Worm (Caenorhabditis elegans) whole organism, early embryonic: Measurements from ENCODE around the gene srz-12.
"Not testable (repeated sequence)": the region's sequence is repeated elsewhere in the genome, so short reads cannot be mapped to it uniquely, and the experiment has no call there.

Experiments used
- B0310.2 ChIP-seq: sonication (generic microtip); optimal IDR thresholded peaks from 2 replicates; lab custom pipeline; 2016; ENCODE audit warnings: mild to moderate bottlenecking, missing genetic modification characterization, missing compliant biosample characterization
- F13C5.2 ChIP-seq: sonication (generic microtip); optimal IDR thresholded peaks from 2 replicates; lab custom pipeline; 2017; ENCODE audit warnings: mild to moderate bottlenecking, missing genetic modification characterization, inconsistent platforms, missing compliant biosample characterization
- aly-1 ChIP-seq: sonication (generic microtip); optimal IDR thresholded peaks from 2 replicates; lab custom pipeline; 2016; ENCODE audit warnings: missing genetic modification characterization, missing compliant biosample characterization
- ama-1 ChIP-seq: fragments of 150-350 bp; optimal IDR thresholded peaks from 2 replicates; lab custom pipeline; 2014
- ceh-13 ChIP-seq: fragments of 200-800 bp; sonication (Bioruptor generic); optimal IDR thresholded peaks from 2 replicates; lab custom pipeline; 2018; ENCODE audit warnings: mild to moderate bottlenecking, missing genetic modification characterization, missing compliant biosample characterization
- ceh-36 ChIP-seq: sonication (generic microtip); optimal IDR thresholded peaks from 2 replicates; lab custom pipeline; 2016; ENCODE audit warnings: missing genetic modification characterization, inconsistent platforms, missing compliant biosample characterization
- ets-7 ChIP-seq: sonication (generic microtip); optimal IDR thresholded peaks from 2 replicates; lab custom pipeline; 2016; ENCODE audit warnings: missing genotype, missing genetic modification characterization, missing compliant biosample characterization
- flt-1 ChIP-seq: fragments of 200-800 bp; sonication (Bioruptor generic); IDR thresholded peaks from 2 replicates; pipeline ENCODE4 v1.3.6; 2022; ENCODE audit warnings: missing genetic modification characterization, missing compliant biosample characterization
- hmbx-1 ChIP-seq: sonication (generic microtip); optimal IDR thresholded peaks from 2 replicates; lab custom pipeline; 2016; ENCODE audit warnings: mild to moderate bottlenecking, missing genetic modification characterization, missing compliant biosample characterization
- hmg-4 ChIP-seq: fragments of 200-800 bp; sonication (Bioruptor generic); optimal IDR thresholded peaks from 2 replicates; lab custom pipeline; 2018; ENCODE audit warnings: mild to moderate bottlenecking, missing genetic modification characterization, missing compliant biosample characterization
- hnd-1 ChIP-seq: sonication (generic microtip); optimal IDR thresholded peaks from 2 replicates; lab custom pipeline; 2016; ENCODE audit warnings: missing genetic modification characterization, missing compliant biosample characterization
- pes-1 ChIP-seq: fragments of 200-800 bp; sonication (Bioruptor generic); IDR thresholded peaks from 2 replicates; pipeline ENCODE4 v1.3.6; 2022; ENCODE audit warnings: missing genetic modification reagents, missing genetic modification characterization, missing compliant biosample characterization
- scrt-1 ChIP-seq: fragments of 200-800 bp; sonication (Bioruptor generic); IDR thresholded peaks from 2 replicates; pipeline ENCODE4 v1.3.6; 2022; ENCODE audit warnings: missing genetic modification characterization, missing compliant biosample characterization
- sea-1 ChIP-seq: fragments of 200-800 bp; sonication (Bioruptor generic); conservative IDR thresholded peaks from 2 replicates; pipeline ENCODE4 v1.3.6; 2022; ENCODE audit warnings: missing genetic modification characterization, missing compliant biosample characterization
- tbx-11 ChIP-seq: fragments of 200-800 bp; sonication (Bioruptor generic); IDR thresholded peaks from 2 replicates; pipeline ENCODE4 v1.3.6; 2022; ENCODE audit warnings: missing genetic modification characterization, missing compliant biosample characterization
- tbx-37 ChIP-seq: fragments of 200-800 bp; sonication (Bioruptor generic); conservative IDR thresholded peaks from 2 replicates; pipeline ENCODE4 v1.3.6; 2022; ENCODE audit warnings: missing genetic modification reagents, missing genetic modification characterization, missing compliant biosample characterization
- tra-4 ChIP-seq: sonication (generic microtip); optimal IDR thresholded peaks from 2 replicates; lab custom pipeline; 2017; ENCODE audit warnings: missing genetic modification characterization, missing compliant biosample characterization

srz-12 gene

ce11 chrV:15824866-15825265 is 37.6 kb downstream of the srz-12 start, which contains the start of gene srbc-50:
srbc-50 (minus strand) TSS chrV:15824966.
- TF ChIP-seq hnd-1: no peak
- no peak for TF ChIP-seq sea-1
- no peak for TF ChIP-seq ceh-36 (tag; lab: Kevin White, UChicago)
- no peak for TF ChIP-seq tbx-11 (GFP tag; lab: Robert Waterston, UW)
- TF ChIP-seq F13C5.2 (tag; lab: Kevin White, UChicago): no peak
- TF ChIP-seq ceh-13 (GFP tag; lab: Kevin White, UChicago): no peak
- TF ChIP-seq flt-1 (GFP tag; lab: Robert Waterston, UW): no peak
- no peak for TF ChIP-seq B0310.2 (tag; lab: Kevin White, UChicago)
- TF ChIP-seq hmg-4 (GFP tag; lab: Kevin White, UChicago): no peak
- no peak for TF ChIP-seq ets-7 (tag; lab: Kevin White, UChicago)
- TF ChIP-seq scrt-1 (GFP tag; lab: Robert Waterston, UW): no peak
- TF ChIP-seq tra-4 (tag; lab: Kevin White, UChicago): no peak
- TF ChIP-seq pes-1 (GFP tag; lab: Robert Waterston, UW): no peak
- no peak for TF ChIP-seq ama-1 (lab: Kevin White, UChicago)
- TF ChIP-seq tbx-37 (GFP tag; lab: Robert Waterston, UW): no peak
- no peak for TF ChIP-seq hmbx-1
- no peak for TF ChIP-seq aly-1 (tag; lab: Kevin White, UChicago)

ce11 chrV:15821398-15821797 is 41.1 kb downstream of the srz-12 start, which contains the start of gene srbc-49:
srbc-49 (plus strand) TSS chrV:15821698.
- TF ChIP-seq ama-1 (lab: Kevin White, UChicago): no peak
- no peak for TF ChIP-seq ceh-13 (GFP tag; lab: Kevin White, UChicago)
- TF ChIP-seq flt-1 (GFP tag; lab: Robert Waterston, UW): no peak
- TF ChIP-seq hmg-4 (GFP tag; lab: Kevin White, UChicago): no peak
- no peak for TF ChIP-seq hmbx-1
- no peak for TF ChIP-seq B0310.2 (tag; lab: Kevin White, UChicago)
- TF ChIP-seq aly-1 (tag; lab: Kevin White, UChicago): no peak
- no peak for TF ChIP-seq tra-4 (tag; lab: Kevin White, UChicago)
- TF ChIP-seq scrt-1 (GFP tag; lab: Robert Waterston, UW): no peak
- TF ChIP-seq tbx-37 (GFP tag; lab: Robert Waterston, UW): no peak
- no peak for TF ChIP-seq ceh-36 (tag; lab: Kevin White, UChicago)
- TF ChIP-seq tbx-11 (GFP tag; lab: Robert Waterston, UW): no peak
- no peak for TF ChIP-seq sea-1
- no peak for TF ChIP-seq pes-1 (GFP tag; lab: Robert Waterston, UW)
- TF ChIP-seq F13C5.2 (tag; lab: Kevin White, UChicago): no peak
- TF ChIP-seq hnd-1: no peak

ce11 chrV:15819983-15820382 is 42.5 kb downstream of the srz-12 start, which contains the start of gene srbc-48:
srbc-48 (plus strand) TSS chrV:15820283.
- TF ChIP-seq pes-1 (GFP tag; lab: Robert Waterston, UW) (no peak), sea-1 (no peak), aly-1 (tag; lab: Kevin White, UChicago) (no peak), hmg-4 (GFP tag; lab: Kevin White, UChicago) (no peak), B0310.2 (tag; lab: Kevin White, UChicago) (no peak), scrt-1 (GFP tag; lab: Robert Waterston, UW) (no peak)

- TF ChIP-seq tra-4 (tag; lab: Kevin White, UChicago) (no peak), pes-1 (GFP tag; lab: Robert Waterston, UW) (no peak), hmg-4 (GFP tag; lab: Kevin White, UChicago) (no peak), F13C5.2 (tag; lab: Kevin White, UChicago) (no peak), scrt-1 (GFP tag; lab: Robert Waterston, UW) (no peak), hnd-1 (no peak), ama-1 (lab: Kevin White, UChicago) (no peak), flt-1 (GFP tag; lab: Robert Waterston, UW) (no peak), ceh-36 (tag; lab: Kevin White, UChicago) (no peak), aly-1 (tag; lab: Kevin White, UChicago) (no peak), B0310.2 (tag; lab: Kevin White, UChicago) (no peak), sea-1 (no peak), hmbx-1 (no peak), tbx-11 (GFP tag; lab: Robert Waterston, UW) (no peak), tbx-37 (GFP tag; lab: Robert Waterston, UW) (no peak), ets-7 (tag; lab: Kevin White, UChicago) (no peak), ceh-13 (GFP tag; lab: Kevin White, UChicago) (no peak)
Observed at ce11 chrV:15817746-15818145, 44.8 kb downstream of the srz-12 start, which contains the start of gene abf-3. abf-3 (minus strand) TSS chrV:15817846.

ce11 chrV:15815962-15816432 is 46.5 kb downstream of the srz-12 start, which contains the start of the genes fbxa-69 and F54B8.4:
fbxa-69 (minus strand) TSS chrV:15815971.
F54B8.4 (plus strand) TSS chrV:15816382.
- TF ChIP-seq ama-1 (lab: Kevin White, UChicago) (no peak), scrt-1 (GFP tag; lab: Robert Waterston, UW) (no peak), tra-4 (tag; lab: Kevin White, UChicago) (no peak), tbx-37 (GFP tag; lab: Robert Waterston, UW) (no peak), hnd-1 (no peak), ceh-36 (tag; lab: Kevin White, UChicago) (no peak), F13C5.2 (tag; lab: Kevin White, UChicago) (no peak), sea-1 (no peak), pes-1 (GFP tag; lab: Robert Waterston, UW) (no peak), tbx-11 (GFP tag; lab: Robert Waterston, UW) (no peak), ets-7 (tag; lab: Kevin White, UChicago) (no peak), hmbx-1 (no peak), B0310.2 (tag; lab: Kevin White, UChicago) (no peak), flt-1 (GFP tag; lab: Robert Waterston, UW) (no peak), hmg-4 (GFP tag; lab: Kevin White, UChicago) (no peak)

ce11 chrV:15811982-15812381 is 50.5 kb downstream of the srz-12 start, which contains the start of gene nhr-282:
nhr-282 (plus strand) TSS chrV:15812282.
- TF ChIP-seq flt-1 (GFP tag; lab: Robert Waterston, UW); sea-1; ama-1 (lab: Kevin White, UChicago): not testable (repeated sequence)
